Worm (Caenorhabditis elegans) whole organism, L4 larva: ENCODE data around the gene H18N23.2.

Experiments used
- R02D3.7 ChIP-seq: fragments of 150-350 bp; sonication (generic microtip); optimal IDR thresholded peaks from 3 replicates; lab custom pipeline; 2014; ENCODE audit warnings: missing biosample characterization, missing genetic modification characterization
- aly-2 ChIP-seq: sonication (generic microtip); optimal IDR thresholded peaks from 2 replicates; lab custom pipeline; 2018; ENCODE audit warnings: missing biosample characterization, missing genetic modification characterization
- ceh-62 ChIP-seq: sonication (generic microtip); optimal IDR thresholded peaks from 2 replicates; lab custom pipeline; 2017; ENCODE audit warnings: missing biosample characterization, missing genetic modification characterization
- nhr-11 ChIP-seq: fragments of 150-350 bp; optimal IDR thresholded peaks from 2 replicates; lab custom pipeline; 2014; ENCODE audit warnings: missing biosample characterization, missing genetic modification characterization
- snpc-4 ChIP-seq: fragments of 150-350 bp; optimal IDR thresholded peaks from 2 replicates; lab custom pipeline; 2014; ENCODE audit warnings: missing biosample characterization, missing genetic modification characterization

ce11 chrX:17667288-17667687 lies 26.6 kb upstream of the H18N23.2 start:
- TF ChIP-seq aly-2 (tag; lab: Kevin White, UChicago): no peak
- no peak for TF ChIP-seq R02D3.7 (tag; lab: Kevin White, UChicago)
- no peak for TF ChIP-seq snpc-4
- TF ChIP-seq ceh-62 (tag; lab: Kevin White, UChicago): no peak
- peak; percentile 16 for TF ChIP-seq nhr-11 (tag; lab: Kevin White, UChicago)
